3 fruit fly cellular contexts compared by ENCODE assay signal in the genomic region with DNA sequence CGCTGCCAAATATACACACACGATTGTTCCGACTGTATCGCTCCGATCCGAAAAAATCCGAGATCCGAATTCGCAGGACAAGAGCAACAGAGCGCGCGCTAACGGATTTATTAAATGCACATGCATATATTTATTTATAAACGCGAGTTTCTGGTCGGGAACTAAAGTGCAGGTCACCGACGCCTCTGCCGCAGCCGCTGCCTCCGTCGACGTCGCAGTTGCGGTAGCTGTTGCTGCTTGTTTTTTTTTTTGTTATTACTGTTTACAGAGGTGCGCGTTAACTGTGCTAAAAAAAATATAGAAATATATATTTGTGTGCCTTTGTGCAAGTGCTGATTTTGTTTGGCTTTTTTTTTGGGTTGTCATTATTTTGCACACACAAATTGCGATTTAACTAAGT.
A peak's percentile ranks its signal among the peaks of the same experiment; 100 is the strongest.
TF ChIP-seq lines count a peak whose summit lies in the region.

No protein-coding gene starts in this region.

- no peak for TF ChIP-seq CTCF in whole organism, embryonic (GFP tag; optimal IDR thresholded peaks at IDR 0.05; lab: Kevin White, UChicago)

TF ChIP-seq in whole organism, embryonic, 481 proteins besides CTCF, POLR2A, EP300 and RAD21:
- TF ChIP-seq dimm (GFP tag; IDR thresholded peaks at IDR 0.05; lab: Robert Waterston, UW) (no peak), CG15073 (GFP tag; optimal IDR thresholded peaks at IDR 0.05; lab: Kevin White, UChicago) (no peak), Jarid2 (GFP tag; optimal IDR thresholded peaks at IDR 0.05; lab: Kevin White, UChicago) (peak; percentile 31), ci (GFP tag; IDR thresholded peaks at IDR 0.05; lab: Robert Waterston, UW) (0 out of 3 replicates have a peak, but pooled peaks have one; percentile 7), chinmo (GFP tag; IDR thresholded peaks at IDR 0.05; lab: Robert Waterston, UW; ENCODE audit: partially characterized antibody) (no peak), sr (GFP tag; IDR thresholded peaks at IDR 0.05; lab: Robert Waterston, UW) (no peak), p53 (GFP tag; optimal IDR thresholded peaks at IDR 0.05; lab: Kevin White, UChicago) (peak; percentile 28), Adf1 (GFP tag; IDR thresholded peaks at IDR 0.05; lab: Robert Waterston, UW) (peak; percentile 91), Dref (GFP tag; IDR thresholded peaks at IDR 0.05; lab: Robert Waterston, UW) (no peak), Hr51 (GFP tag; optimal IDR thresholded peaks at IDR 0.05; lab: Kevin White, UChicago) (no peak), Med (GFP tag; lab: Kevin White, UChicago) (peak; percentile 8), E2f1 (GFP tag; IDR thresholded peaks at IDR 0.05; lab: Robert Waterston, UW) (no peak)

TF ChIP-seq in whole organism, prepupa, 60 proteins besides CTCF, POLR2A, EP300 and RAD21:
- TF ChIP-seq CG15336 (GFP tag; IDR thresholded peaks at IDR 0.05; lab: Robert Waterston, UW) (no peak), svp (GFP tag; lab: Kevin White, UChicago) (peak; percentile 61)

TF ChIP-seq in whole organism, pupa, 21 proteins besides CTCF, POLR2A, EP300 and RAD21:
- TF ChIP-seq EcR (GFP tag; optimal IDR thresholded peaks at IDR 0.05; lab: Kevin White, UChicago) (peak; percentile 54), Pif1A (GFP tag; optimal IDR thresholded peaks at IDR 0.05; lab: Kevin White, UChicago) (no peak), CG32121 (GFP tag; IDR thresholded peaks at IDR 0.05; lab: Robert Waterston, UW) (no peak), CG4496 (GFP tag; IDR thresholded peaks at IDR 0.05; lab: Robert Waterston, UW) (no peak), CG8159 (tag; optimal IDR thresholded peaks at IDR 0.05; lab: Kevin White, UChicago) (no peak)
